Fruit fly (Drosophila melanogaster): ENCODE measurements around the gene aay.

Gene aay

dm6 chr3L:9461670-9462246 lies 38.7 kb downstream of the aay start (continued):
- no peak for TF ChIP-seq CG18599 (GFP tag; optimal IDR thresholded peaks at IDR 0.05)
- no peak for TF ChIP-seq org-1 (GFP tag; optimal IDR thresholded peaks at IDR 0.05)
- peak; percentile 47 for TF ChIP-seq Dip3 (GFP tag; optimal IDR thresholded peaks at IDR 0.05)
- no peak for TF ChIP-seq NC2α (GFP tag; optimal IDR thresholded peaks at IDR 0.05)
- no peak for TF ChIP-seq CG17829 (tag; optimal IDR thresholded peaks at IDR 0.05)
- peak; percentile 16; the same call in 1 of the 2 replicates for TF ChIP-seq Bgb (GFP tag; IDR thresholded peaks at IDR 0.05; ENCODE audit: partially characterized antibody)
- TF ChIP-seq CG9437 (GFP tag; optimal IDR thresholded peaks at IDR 0.05), result no peak
- peak; percentile 71 for TF ChIP-seq phol (tag; optimal IDR thresholded peaks at IDR 0.05)
- TF ChIP-seq CG4424 (GFP tag; optimal IDR thresholded peaks at IDR 0.05), result no peak
- peak; percentile 31; the same call in 1 of the 2 replicates for TF ChIP-seq CG6689 (GFP tag; IDR thresholded peaks at IDR 0.05)
- peak; percentile 19 for TF ChIP-seq zfh2 (GFP tag; optimal IDR thresholded peaks at IDR 0.05)
- TF ChIP-seq CG17361 (GFP tag; IDR thresholded peaks at IDR 0.05), result no peak
- no peak for TF ChIP-seq CG4707 (GFP tag; optimal IDR thresholded peaks at IDR 0.05)
- TF ChIP-seq CG43689 (GFP tag; IDR thresholded peaks at IDR 0.05), result no peak
- no peak for TF ChIP-seq pan (optimal IDR thresholded peaks at IDR 0.05)
- TF ChIP-seq pan (GFP tag; optimal IDR thresholded peaks at IDR 0.05 in 1 of 2, IDR thresholded peaks at IDR 0.05 in 1 of 2), result peak in 1 of 2 experiments; percentile 41
- peak; percentile 73; the same call in 2 of the 3 replicates for TF ChIP-seq CG2199 (GFP tag; IDR thresholded peaks at IDR 0.05)
- TF ChIP-seq Rfx (GFP tag; IDR thresholded peaks at IDR 0.05), result peak; percentile 61
- TF ChIP-seq lola (GFP tag; optimal IDR thresholded peaks at IDR 0.05), result no peak
- TF ChIP-seq cad (GFP tag; optimal IDR thresholded peaks at IDR 0.05), result peak; percentile 100
- TF ChIP-seq CG6791 (GFP tag; IDR thresholded peaks at IDR 0.05; ENCODE audit: partially characterized antibody), result peak; percentile 46; the same call in 1 of the 3 replicates
- no peak for TF ChIP-seq D19B (GFP tag; optimal IDR thresholded peaks at IDR 0.05)
- peak; percentile 17 for TF ChIP-seq ems (GFP tag; optimal IDR thresholded peaks at IDR 0.05)
- peak; percentile 23 for TF ChIP-seq Xbp1 (GFP tag; optimal IDR thresholded peaks at IDR 0.05)
- TF ChIP-seq NC2β (GFP tag; optimal IDR thresholded peaks at IDR 0.05), result peak; percentile 1
- TF ChIP-seq ERR (GFP tag; optimal IDR thresholded peaks at IDR 0.05), result peak; percentile 21
- TF ChIP-seq ara (GFP tag; IDR thresholded peaks at IDR 0.05), result peak; percentile 66; the same call in 1 of the 2 replicates
- no peak for TF ChIP-seq Doc2 (GFP tag; IDR thresholded peaks at IDR 0.05)
- TF ChIP-seq Hr51 (GFP tag; optimal IDR thresholded peaks at IDR 0.05), result no peak
- TF ChIP-seq Fer1 (GFP tag; optimal IDR thresholded peaks at IDR 0.05), result no peak
- TF ChIP-seq CG31441 (GFP tag; IDR thresholded peaks at IDR 0.05), result no peak
- TF ChIP-seq kay (GFP tag; optimal IDR thresholded peaks at IDR 0.05), result no peak
- no peak for TF ChIP-seq Lpt (GFP tag; optimal IDR thresholded peaks at IDR 0.05)
- peak; percentile 28 for TF ChIP-seq CG18764 (GFP tag; optimal IDR thresholded peaks at IDR 0.05)
- TF ChIP-seq lmd (GFP tag; IDR thresholded peaks at IDR 0.05), result peak; percentile 61
- no peak for TF ChIP-seq CG7372 (GFP tag; IDR thresholded peaks at IDR 0.05)
- TF ChIP-seq seq (GFP tag; IDR thresholded peaks at IDR 0.05), result 0 out of 2 replicates have a peak, but pooled peaks have one; percentile 9
- TF ChIP-seq mld (GFP tag; IDR thresholded peaks at IDR 0.05; ENCODE audit: partially characterized antibody), result peak; percentile 48; the same call in 1 of the 3 replicates
- no peak for TF ChIP-seq CG16813 (GFP tag; IDR thresholded peaks at IDR 0.05; ENCODE audit: partially characterized antibody)
- peak; percentile 70 for TF ChIP-seq grn (GFP tag; optimal IDR thresholded peaks at IDR 0.05)
- TF ChIP-seq abd-A (tag; optimal IDR thresholded peaks at IDR 0.05), result peak; percentile 76
- peak; percentile 53 for TF ChIP-seq CG3281 (GFP tag; optimal IDR thresholded peaks at IDR 0.05)
- peak; percentile 71 for TF ChIP-seq fd102C (GFP tag; optimal IDR thresholded peaks at IDR 0.05)
- peak; percentile 29 for TF ChIP-seq ac (GFP tag; optimal IDR thresholded peaks at IDR 0.05)
- peak; percentile 42 for TF ChIP-seq fd96Cb (tag; optimal IDR thresholded peaks at IDR 0.05)
- TF ChIP-seq maf-S (GFP tag; optimal IDR thresholded peaks at IDR 0.05), result no peak
- TF ChIP-seq MTF-1 (GFP tag; optimal IDR thresholded peaks at IDR 0.05; ENCODE audit: borderline replicate concordance), result no peak
- TF ChIP-seq ind (GFP tag; optimal IDR thresholded peaks at IDR 0.05), result peak; percentile 49
- peak; percentile 52 for TF ChIP-seq shn (GFP tag; optimal IDR thresholded peaks at IDR 0.05)
- peak; percentile 38 for TF ChIP-seq bcd (GFP tag; optimal IDR thresholded peaks at IDR 0.05)

All from whole organism, embryonic.